Worm (Caenorhabditis elegans) whole organism, L4 larva: ENCODE measurements around the gene C27D6.1.

Experiments
- ctbp-1 ChIP-seq: fragments of 200-800 bp; sonication (Bioruptor generic); IDR thresholded peaks from 2 replicates; pipeline ENCODE4 v1.3.6; 2022; ENCODE audit warnings: missing genetic modification reagents, missing genetic modification characterization, missing compliant biosample characterization
- dmd-9 ChIP-seq: fragments of 200-800 bp; sonication (Bioruptor generic); IDR thresholded peaks from 2 replicates; pipeline ENCODE4 v1.3.6; 2022; ENCODE audit warnings: missing genetic modification reagents, missing genetic modification characterization, missing compliant biosample characterization
- jun-1 ChIP-seq: fragments of 150-350 bp; optimal IDR thresholded peaks from 2 replicates; lab custom pipeline; 2014; ENCODE audit warnings: missing biosample characterization, missing genetic modification reagents, missing genetic modification characterization
- zag-1 ChIP-seq: fragments of 150-350 bp; optimal IDR thresholded peaks from 2 replicates; lab custom pipeline; 2014; ENCODE audit warnings: missing biosample characterization, missing genetic modification characterization

ce11 chrII:5136296-5136767, 36.2 kb upstream of the C27D6.1 start, which contains the start of gene F58A6.2:
- TF ChIP-seq dmd-9 (no peak), ctbp-1 (GFP tag; lab: Robert Waterston, UW) (no peak), jun-1 (tag; lab: Kevin White, UChicago) (no peak), zag-1 (no peak)
